Fruit fly (Drosophila melanogaster) whole organism, embryonic: Measurements from ENCODE around the gene RhoGAP5A.

Experiments
- Awh ChIP-seq: fragments of 200-800 bp; sonication (Bioruptor generic); IDR thresholded peaks from 2 replicates; pipeline ENCODE4, ENCODE4 v1.3.6; 2022; ENCODE audit warnings: missing biosample characterization, missing genetic modification characterization
- CG11398 ChIP-seq: fragments of 200-800 bp; sonication (Bioruptor generic); optimal IDR thresholded peaks from 2 replicates; lab custom pipeline; 2016; ENCODE audit warnings: missing biosample characterization, missing genetic modification characterization
- CG12071 ChIP-seq: fragments of 200-800 bp; sonication (Bioruptor generic); optimal IDR thresholded peaks from 3 replicates; lab custom pipeline; 2018; ENCODE audit warnings: missing biosample characterization, mild to moderate bottlenecking, missing genetic modification characterization
- CG12219 ChIP-seq: fragments of 200-800 bp; sonication (Bioruptor generic); optimal IDR thresholded peaks from 3 replicates; lab custom pipeline; 2018; ENCODE audit warnings: missing biosample characterization, mild to moderate bottlenecking, missing genetic modification characterization
- CG13624 ChIP-seq: fragments of 200-800 bp; sonication (Bioruptor generic); optimal IDR thresholded peaks from 2 replicates; lab custom pipeline; 2016; ENCODE audit warnings: missing biosample characterization, missing genetic modification characterization
- CG13894 ChIP-seq: fragments of 200-800 bp; sonication (Bioruptor generic); optimal IDR thresholded peaks from 3 replicates; lab custom pipeline; 2018; ENCODE audit warnings: missing biosample characterization, mild to moderate bottlenecking, missing genetic modification characterization, moderate library complexity
- CG14667 ChIP-seq: fragments of 200-800 bp; sonication (Bioruptor generic); IDR thresholded peaks from 2 replicates; pipeline ENCODE4 v1.3.6; 2022; ENCODE audit warnings: missing biosample characterization, missing genetic modification characterization
- CG14860 ChIP-seq: fragments of 200-800 bp; sonication (Bioruptor generic); IDR thresholded peaks from 3 replicates; pipeline ENCODE4 v1.3.6; 2022; ENCODE audit warnings: missing biosample characterization, missing genetic modification characterization; ENCODE audit not compliant: partially characterized antibody
- CG15011 ChIP-seq: fragments of 200-800 bp; sonication (Bioruptor generic); optimal IDR thresholded peaks from 3 replicates; lab custom pipeline; 2018; ENCODE audit warnings: missing biosample characterization, mild to moderate bottlenecking, missing genetic modification characterization
- CG16779 ChIP-seq: fragments of 200-800 bp; sonication (Bioruptor generic); IDR thresholded peaks from 2 replicates; pipeline ENCODE4 v1.3.6; 2022; ENCODE audit warnings: missing biosample characterization, missing genetic modification characterization
- CG16813 ChIP-seq: fragments of 200-800 bp; sonication (Bioruptor generic); IDR thresholded peaks from 3 replicates; pipeline ENCODE4 v1.3.6; 2022; ENCODE audit warnings: missing biosample characterization, missing genetic modification characterization; ENCODE audit not compliant: partially characterized antibody
- CG2199 ChIP-seq: fragments of 200-800 bp; sonication (Bioruptor generic); IDR thresholded peaks from 3 replicates; pipeline ENCODE4 v1.3.6; 2022; ENCODE audit warnings: missing biosample characterization, missing genetic modification characterization
- CG42726 ChIP-seq: fragments of 200-800 bp; sonication (Bioruptor generic); IDR thresholded peaks from 2 replicates; pipeline ENCODE4 v1.3.6; 2022; ENCODE audit warnings: missing biosample characterization, missing genetic modification characterization; ENCODE audit not compliant: partially characterized antibody
- CG6175 ChIP-seq: fragments of 200-800 bp; sonication (Bioruptor generic); IDR thresholded peaks from 3 replicates; pipeline ENCODE4 v1.3.6; 2022; ENCODE audit warnings: missing biosample characterization, missing genetic modification characterization
- CG6254 ChIP-seq: fragments of 200-800 bp; sonication (Bioruptor generic); optimal IDR thresholded peaks from 3 replicates; lab custom pipeline; 2017; ENCODE audit warnings: mild to moderate bottlenecking, missing biosample characterization, missing genetic modification reagents, missing genetic modification characterization
- CG6689 ChIP-seq: fragments of 200-800 bp; sonication (Bioruptor generic); IDR thresholded peaks from 2 replicates; pipeline ENCODE4 v1.3.6; 2022; ENCODE audit warnings: missing biosample characterization, missing genetic modification characterization
- CG6765 ChIP-seq: fragments of 200-800 bp; sonication (Bioruptor generic); optimal IDR thresholded peaks from 3 replicates; lab custom pipeline; 2017; ENCODE audit warnings: missing biosample characterization, mild to moderate bottlenecking, missing genetic modification characterization
- CG8290 ChIP-seq, 3 experiments: fragments of 200-800 bp; sonication (Bioruptor generic); optimal IDR thresholded peaks; 2 replicates each; lab custom pipeline; 2016 to 2019; ENCODE audit warnings: missing biosample characterization in 3 of 3, missing genetic modification characterization in 3 of 3, mild to moderate bottlenecking in 2 of 3, moderate library complexity in 1 of 3
- CG9932 ChIP-seq: fragments of 200-800 bp; sonication (Bioruptor generic); IDR thresholded peaks from 2 replicates; pipeline ENCODE4 v1.3.6; 2022; ENCODE audit warnings: missing biosample characterization, missing genetic modification characterization
- Doc3 ChIP-seq: fragments of 200-800 bp; sonication (Bioruptor generic); IDR thresholded peaks from 3 replicates; pipeline ENCODE4 v1.3.6; 2022; ENCODE audit warnings: missing biosample characterization, missing genetic modification characterization; ENCODE audit not compliant: partially characterized antibody
- Dref ChIP-seq: fragments of 200-800 bp; sonication (Bioruptor generic); IDR thresholded peaks from 2 replicates; pipeline ENCODE4 v1.3.6; 2022; ENCODE audit warnings: missing biosample characterization, missing genetic modification characterization
- ERR ChIP-seq: fragments of 200-800 bp; sonication (Bioruptor generic); optimal IDR thresholded peaks from 2 replicates; lab custom pipeline; 2016; ENCODE audit warnings: missing biosample characterization, missing genetic modification characterization
- HHEX ChIP-seq: fragments of 200-800 bp; sonication (Bioruptor generic); optimal IDR thresholded peaks from 3 replicates; lab custom pipeline; 2017; ENCODE audit warnings: missing biosample characterization, mild to moderate bottlenecking, missing genetic modification characterization, missing genetic modification reagents
- HLH3B ChIP-seq: fragments of 200-800 bp; sonication (Bioruptor generic); IDR thresholded peaks from 2 replicates; pipeline ENCODE4 v1.3.6; 2022; ENCODE audit warnings: missing biosample characterization, missing genetic modification characterization
- Kr ChIP-seq: fragments of 200-800 bp; sonication (Bioruptor generic); optimal IDR thresholded peaks from 2 replicates; lab custom pipeline; 2017; ENCODE audit warnings: missing biosample characterization, mild to moderate bottlenecking, missing genetic modification characterization
- Lpt ChIP-seq: fragments of >200 bp; optimal IDR thresholded peaks from 2 replicates; lab custom pipeline; 2018; ENCODE audit warnings: missing biosample characterization, missing genetic modification characterization
- MBD-R2 ChIP-seq: fragments of 200-800 bp; sonication (Bioruptor generic); IDR thresholded peaks from 2 replicates; pipeline ENCODE4 v1.3.6; 2022; ENCODE audit warnings: missing biosample characterization, missing genetic modification characterization
- MTF-1 ChIP-seq: fragments of 200-800 bp; sonication (Bioruptor generic); optimal IDR thresholded peaks from 2 replicates; lab custom pipeline; 2018; ENCODE audit warnings: missing biosample characterization, mild to moderate bottlenecking, missing genetic modification characterization, borderline replicate concordance
- Mrtf ChIP-seq: fragments of 200-800 bp; sonication (Bioruptor generic); IDR thresholded peaks from 3 replicates; pipeline ENCODE4 v1.3.6; 2022; ENCODE audit warnings: missing biosample characterization, missing genetic modification characterization
- Nf-YC ChIP-seq: fragments of 200-800 bp; optimal IDR thresholded peaks from 3 replicates; lab custom pipeline; 2019; ENCODE audit warnings: missing biosample characterization, mild to moderate bottlenecking, missing genetic modification characterization, moderate library complexity
- Oaz ChIP-seq: fragments of 200-800 bp; sonication (Bioruptor generic); IDR thresholded peaks from 2 replicates; pipeline ENCODE4 v1.3.6; 2022; ENCODE audit warnings: missing biosample characterization, missing genetic modification characterization
- Oli ChIP-seq: fragments of 200-800 bp; sonication (Bioruptor generic); optimal IDR thresholded peaks from 2 replicates; lab custom pipeline; 2018; ENCODE audit warnings: missing biosample characterization, mild to moderate bottlenecking, missing genetic modification characterization, moderate library complexity
- bcd ChIP-seq: fragments of 200-800 bp; sonication (Bioruptor generic); optimal IDR thresholded peaks from 2 replicates; lab custom pipeline; 2017; ENCODE audit warnings: missing biosample characterization, mild to moderate bottlenecking, missing genetic modification characterization
- bigmax ChIP-seq: fragments of 200-800 bp; sonication (Bioruptor generic); optimal IDR thresholded peaks from 2 replicates; lab custom pipeline; 2018; ENCODE audit warnings: missing biosample characterization, mild to moderate bottlenecking, missing genetic modification characterization
- bowl ChIP-seq: fragments of 200-800 bp; sonication (Bioruptor generic); IDR thresholded peaks from 2 replicates; pipeline ENCODE4 v1.3.6; 2022; ENCODE audit warnings: missing biosample characterization, missing genetic modification characterization
- dmrt99B ChIP-seq: fragments of 200-800 bp; sonication (Bioruptor generic); optimal IDR thresholded peaks from 2 replicates; lab custom pipeline; 2018; ENCODE audit warnings: missing biosample characterization, mild to moderate bottlenecking, missing genetic modification characterization, moderate library complexity
- eve ChIP-seq, 2 experiments: fragments of >200 bp; optimal IDR thresholded peaks; 2 replicates each; lab custom pipeline; 2017; ENCODE audit warnings: missing biosample characterization in 2 of 2, missing genetic modification characterization in 2 of 2
- fd3F ChIP-seq: fragments of 200-800 bp; sonication (Bioruptor generic); optimal IDR thresholded peaks from 2 replicates; lab custom pipeline; 2018; ENCODE audit warnings: missing biosample characterization, mild to moderate bottlenecking, missing genetic modification characterization, moderate library complexity
- fd96Cb ChIP-seq: fragments of 200-800 bp; sonication (Bioruptor generic); optimal IDR thresholded peaks from 2 replicates; lab custom pipeline; 2018; ENCODE audit warnings: missing biosample characterization, mild to moderate bottlenecking, missing genetic modification characterization, moderate library complexity
- gem ChIP-seq: fragments of 200-800 bp; sonication (Bioruptor generic); optimal IDR thresholded peaks from 2 replicates; lab custom pipeline; 2019; ENCODE audit warnings: missing biosample characterization, mild to moderate bottlenecking, missing genetic modification characterization, moderate library complexity
- h ChIP-seq: fragments of >200 bp; optimal IDR thresholded peaks from 2 replicates; lab custom pipeline; 2017
- jing ChIP-seq: fragments of 200-800 bp; sonication (Bioruptor generic); optimal IDR thresholded peaks from 2 replicates; lab custom pipeline; 2018; ENCODE audit warnings: missing biosample characterization, mild to moderate bottlenecking, missing genetic modification characterization
- ken ChIP-seq: fragments of 200-800 bp; sonication (Bioruptor generic); IDR thresholded peaks from 3 replicates; pipeline ENCODE4 v1.3.6; 2022; ENCODE audit warnings: missing biosample characterization, missing genetic modification characterization
- lab ChIP-seq: fragments of 200-800 bp; sonication (Bioruptor generic); optimal IDR thresholded peaks from 3 replicates; lab custom pipeline; 2017; ENCODE audit warnings: missing biosample characterization, missing genetic modification characterization, mild to moderate bottlenecking, moderate library complexity, missing genetic modification reagents
- nerfin-2 ChIP-seq: fragments of 200-800 bp; sonication (Bioruptor generic); IDR thresholded peaks from 2 replicates; pipeline ENCODE4 v1.3.6; 2022; ENCODE audit warnings: missing biosample characterization, missing genetic modification characterization; ENCODE audit not compliant: partially characterized antibody
- odd ChIP-seq: fragments of 200-800 bp; sonication (Bioruptor generic); optimal IDR thresholded peaks from 2 replicates; lab custom pipeline; 2017; ENCODE audit warnings: missing biosample characterization, mild to moderate bottlenecking, missing genetic modification characterization
- slbo ChIP-seq: fragments of 200-800 bp; sonication (Bioruptor generic); IDR thresholded peaks from 2 replicates; pipeline ENCODE4 v1.3.6; 2022; ENCODE audit warnings: missing biosample characterization, missing genetic modification characterization
- sob ChIP-seq: fragments of 200-800 bp; sonication (Bioruptor generic); IDR thresholded peaks from 2 replicates; pipeline ENCODE4 v1.3.6; 2022; ENCODE audit warnings: missing biosample characterization, missing genetic modification characterization
- sr ChIP-seq: fragments of 200-800 bp; sonication (Bioruptor generic); IDR thresholded peaks from 3 replicates; pipeline ENCODE4 v1.3.6; 2022; ENCODE audit warnings: missing biosample characterization, missing genetic modification characterization
- ssp ChIP-seq: fragments of 200-800 bp; sonication (Bioruptor generic); IDR thresholded peaks from 2 replicates; pipeline ENCODE4 v1.3.6; 2022; ENCODE audit warnings: missing biosample characterization, missing genetic modification characterization

Gene RhoGAP5A

dm6 chrX:5638588-5638987 lies 20.0 kb upstream of the RhoGAP5A start (continued):
- TF ChIP-seq CG13624 (GFP tag; lab: Kevin White, UChicago) (no peak), CG6765 (GFP tag; lab: Kevin White, UChicago) (no peak), ken (GFP tag; lab: Robert Waterston, UW) (peak; percentile 49; the same call in 2 of the 3 replicates), CG8290 (GFP tag; optimal IDR thresholded peaks at IDR 0.05; lab: Kevin White, UChicago) (no peak), CG8290 (tag; optimal IDR thresholded peaks at IDR 0.05; lab: Kevin White, UChicago) (peak in 1 of 2 experiments; percentile 52), Oli (tag; lab: Kevin White, UChicago) (peak; percentile 52), odd (GFP tag; lab: Kevin White, UChicago) (no peak), MBD-R2 (GFP tag; lab: Robert Waterston, UW) (peak; percentile 34; the same call in 1 of the 2 replicates), HLH3B (peak; percentile 78), Awh (peak; percentile 67), jing (peak; percentile 24), Oaz (0 out of 2 replicates have a peak, but pooled peaks have one; percentile 19), fd3F (GFP tag; lab: Kevin White, UChicago) (peak; percentile 32), slbo (peak; percentile 73), ssp (GFP tag; lab: Robert Waterston, UW) (0 out of 2 replicates have a peak, but pooled peaks have one; percentile 18), Doc3 (GFP tag; lab: Robert Waterston, UW) (no peak), Dref (no peak), Mrtf (GFP tag; lab: Robert Waterston, UW) (peak; percentile 69), CG11398 (GFP tag; lab: Kevin White, UChicago) (no peak), bcd (peak; percentile 65), CG15011 (GFP tag; lab: Kevin White, UChicago) (no peak), CG16813 (GFP tag; lab: Robert Waterston, UW) (no peak), gem (peak; percentile 73), CG6254 (GFP tag; lab: Kevin White, UChicago) (no peak), CG14860 (GFP tag; lab: Robert Waterston, UW) (no peak), Lpt (GFP tag; lab: Kevin White, UChicago) (no peak), bowl (GFP tag; lab: Robert Waterston, UW) (no peak), sr (no peak), lab (GFP tag; lab: Kevin White, UChicago) (peak; percentile 85), CG2199 (0 out of 3 replicates have a peak, but pooled peaks have one; percentile 24), CG42726 (GFP tag; lab: Robert Waterston, UW) (no peak), HHEX (GFP tag; lab: Kevin White, UChicago) (peak; percentile 25), nerfin-2 (GFP tag; lab: Robert Waterston, UW) (no peak), CG6689 (peak; percentile 52), fd96Cb (tag; lab: Kevin White, UChicago) (peak; percentile 49), ERR (GFP tag; lab: Kevin White, UChicago) (peak; percentile 47), sob (GFP tag; lab: Robert Waterston, UW) (peak; percentile 59; the same call in 1 of the 2 replicates), CG9932 (GFP tag; lab: Robert Waterston, UW) (peak; percentile 63), CG16779 (GFP tag; lab: Robert Waterston, UW) (no peak), MTF-1 (GFP tag; lab: Kevin White, UChicago) (peak; percentile 35), CG14667 (peak; percentile 53), CG12219 (peak; percentile 9), h (lab: Kevin White, UChicago) (no peak), CG12071 (peak; percentile 53), bigmax (GFP tag; lab: Kevin White, UChicago) (no peak), dmrt99B (peak; percentile 51), Kr (GFP tag; lab: Kevin White, UChicago) (no peak), Nf-YC (tag; lab: Kevin White, UChicago) (peak; percentile 21), eve (GFP tag; optimal IDR thresholded peaks at IDR 0.05; lab: Kevin White, UChicago) (no peak), CG6175 (GFP tag; lab: Robert Waterston, UW) (0 out of 3 replicates have a peak, but pooled peaks have one; percentile 14), CG13894 (tag; lab: Kevin White, UChicago) (peak; percentile 81)
